Worm (Caenorhabditis elegans): ENCODE measurements around the gene sri-10.

ce11 chrV:18827374-18827773, 21.1 kb upstream of the sri-10 start:
- TF ChIP-seq nhr-11 (tag; optimal IDR thresholded peaks at IDR 0.05) (no peak), ceh-14 (tag; optimal IDR thresholded peaks at IDR 0.05) (no peak), unc-86 (tag; optimal IDR thresholded peaks at IDR 0.05) (no peak)
